Worm (Caenorhabditis elegans) whole organism, young adult: ENCODE measurements around the gene F10E9.1.

Source experiments
- B0019.2 ChIP-seq: fragments of 200-800 bp; sonication (Bioruptor generic); conservative IDR thresholded peaks from 2 replicates; pipeline ENCODE4 v1.3.6; 2022; ENCODE audit warnings: missing genetic modification reagents, missing genetic modification characterization, missing compliant biosample characterization
- B0035.1 ChIP-seq: sonication (generic microtip); optimal IDR thresholded peaks from 2 replicates; lab custom pipeline; 2016; ENCODE audit warnings: missing genetic modification characterization, mild to moderate bottlenecking, missing compliant biosample characterization, missing genotype, missing genetic modification reagents
- C06A6.2 ChIP-seq: fragments of 200-800 bp; sonication (Bioruptor generic); conservative IDR thresholded peaks from 2 replicates; pipeline ENCODE4 v1.3.6; 2022; ENCODE audit warnings: missing genetic modification characterization, missing compliant biosample characterization
- D2030.7 ChIP-seq: fragments of 200-800 bp; sonication (Bioruptor generic); IDR thresholded peaks from 2 replicates; pipeline ENCODE4 v1.3.6; 2022; ENCODE audit warnings: missing genetic modification reagents, missing genetic modification characterization, missing compliant biosample characterization
- F33H1.4 ChIP-seq: fragments of 200-800 bp; sonication (Bioruptor generic); IDR thresholded peaks from 2 replicates; pipeline ENCODE4 v1.3.6; 2022; ENCODE audit warnings: missing genetic modification reagents, missing genetic modification characterization, missing compliant biosample characterization
- K12H6.12 ChIP-seq: fragments of 200-800 bp; sonication (Bioruptor generic); optimal IDR thresholded peaks from 2 replicates; lab custom pipeline; 2018; ENCODE audit warnings: mild to moderate bottlenecking, missing genetic modification characterization, missing compliant biosample characterization
- Y53G8AR.9 ChIP-seq: fragments of 200-800 bp; sonication (Bioruptor generic); conservative IDR thresholded peaks from 2 replicates; pipeline ENCODE4 v1.3.6; 2022; ENCODE audit warnings: missing genetic modification reagents, missing genetic modification characterization, missing compliant biosample characterization
- Y67H2A.10 ChIP-seq: fragments of 200-800 bp; sonication (Bioruptor generic); conservative IDR thresholded peaks from 2 replicates; pipeline ENCODE4 v1.3.6; 2022; ENCODE audit warnings: missing genetic modification reagents, missing genetic modification characterization, missing compliant biosample characterization
- aptf-2 ChIP-seq: fragments of 200-800 bp; sonication (Bioruptor generic); conservative IDR thresholded peaks from 2 replicates; pipeline ENCODE4 v1.3.6; 2022; ENCODE audit warnings: missing genetic modification reagents, missing genetic modification characterization, missing compliant biosample characterization
- attf-3 ChIP-seq: fragments of 200-800 bp; sonication (Bioruptor generic); conservative IDR thresholded peaks from 2 replicates; pipeline ENCODE4 v1.3.6; 2022; ENCODE audit warnings: missing genetic modification reagents, missing genetic modification characterization, missing compliant biosample characterization
- attf-6 ChIP-seq: fragments of 200-800 bp; sonication (Bioruptor generic); IDR thresholded peaks from 2 replicates; pipeline ENCODE4 v1.3.6; 2022; ENCODE audit warnings: missing genetic modification reagents, missing genetic modification characterization, missing compliant biosample characterization
- bed-1 ChIP-seq: fragments of 200-800 bp; sonication (Bioruptor generic); IDR thresholded peaks from 2 replicates; pipeline ENCODE4 v1.3.6; 2022; ENCODE audit warnings: missing genetic modification reagents, missing genetic modification characterization, missing compliant biosample characterization
- bed-2 ChIP-seq: fragments of 200-800 bp; sonication (Bioruptor generic); IDR thresholded peaks from 2 replicates; pipeline ENCODE4 v1.3.6; 2022; ENCODE audit warnings: missing genetic modification reagents, missing genetic modification characterization, missing compliant biosample characterization
- cebp-2 ChIP-seq: fragments of 200-800 bp; sonication (Bioruptor generic); IDR thresholded peaks from 2 replicates; pipeline ENCODE4 v1.3.6; 2022; ENCODE audit warnings: missing genetic modification characterization, missing compliant biosample characterization
- ceh-100 ChIP-seq: fragments of 200-800 bp; sonication (Bioruptor generic); IDR thresholded peaks from 2 replicates; pipeline ENCODE4 v1.3.6; 2022; ENCODE audit warnings: missing genetic modification reagents, missing genetic modification characterization, missing compliant biosample characterization
- ceh-27 ChIP-seq: fragments of 200-800 bp; sonication (Bioruptor generic); optimal IDR thresholded peaks from 2 replicates; lab custom pipeline; 2018; ENCODE audit warnings: mild to moderate bottlenecking, missing genetic modification characterization, moderate library complexity, missing compliant biosample characterization
- die-1 ChIP-seq: sonication (generic microtip); optimal IDR thresholded peaks from 2 replicates; lab custom pipeline; 2016; ENCODE audit warnings: missing genotype, mild to moderate bottlenecking, missing genetic modification characterization, missing compliant biosample characterization
- ets-4 ChIP-seq: fragments of 200-800 bp; sonication (Bioruptor generic); optimal IDR thresholded peaks from 2 replicates; lab custom pipeline; 2018; ENCODE audit warnings: mild to moderate bottlenecking, missing genetic modification characterization, missing compliant biosample characterization
- gei-17 ChIP-seq: fragments of 200-800 bp; sonication (Bioruptor generic); optimal IDR thresholded peaks from 2 replicates; lab custom pipeline; 2018; ENCODE audit warnings: mild to moderate bottlenecking, missing genetic modification characterization, missing compliant biosample characterization
- him-1 ChIP-seq: sonication (generic microtip); optimal IDR thresholded peaks from 2 replicates; lab custom pipeline; 2016; ENCODE audit warnings: missing genotype, missing genetic modification reagents, missing genetic modification characterization, missing compliant biosample characterization
- hlh-26 ChIP-seq: fragments of 200-800 bp; sonication (Bioruptor generic); conservative IDR thresholded peaks from 2 replicates; pipeline ENCODE4 v1.3.6; 2022; ENCODE audit warnings: missing genetic modification reagents, missing genetic modification characterization, missing compliant biosample characterization
- hmg-1.2 ChIP-seq: fragments of 200-800 bp; sonication (Bioruptor generic); IDR thresholded peaks from 2 replicates; pipeline ENCODE4 v1.3.6; 2022; ENCODE audit warnings: missing genetic modification reagents, missing genetic modification characterization, missing compliant biosample characterization
- hsf-1 ChIP-seq: fragments of 200-800 bp; sonication (Bioruptor generic); IDR thresholded peaks from 2 replicates; pipeline ENCODE4 v1.3.6; 2022; ENCODE audit warnings: missing genetic modification reagents, missing genetic modification characterization, missing compliant biosample characterization
- let-526 ChIP-seq: fragments of 200-800 bp; sonication (Bioruptor generic); IDR thresholded peaks from 2 replicates; pipeline ENCODE4 v1.3.6; 2022; ENCODE audit warnings: missing genetic modification reagents, missing genetic modification characterization, missing compliant biosample characterization
- let-607 ChIP-seq, 2 experiments: fragments of 200-800 bp in 1 of 2; sonication (Bioruptor generic) in 1 of 2; sonication (generic microtip) in 1 of 2; optimal IDR thresholded peaks; 2 replicates each; lab custom pipeline; 2016 to 2018; ENCODE audit warnings: mild to moderate bottlenecking in 2 of 2, missing compliant biosample characterization in 2 of 2, missing genetic modification characterization in 2 of 2, moderate library complexity in 2 of 2, missing genotype in 1 of 2
- lin-35 ChIP-seq, 3 experiments: fragments of 150-350 bp in 2 of 3; sonication (generic microtip) in 1 of 3; optimal IDR thresholded peaks; 2 replicates each; lab custom pipeline; 2014 to 2018; ENCODE audit warnings: missing biosample characterization in 3 of 3, missing genetic modification characterization in 3 of 3, missing genetic modification reagents in 3 of 3
- lin-40 ChIP-seq: sonication (generic microtip); optimal IDR thresholded peaks from 2 replicates; lab custom pipeline; 2016; ENCODE audit warnings: missing genetic modification characterization, mild to moderate bottlenecking, missing compliant biosample characterization, missing genotype, missing genetic modification reagents
- madf-10 ChIP-seq: sonication (generic microtip); optimal IDR thresholded peaks from 2 replicates; lab custom pipeline; 2016; ENCODE audit warnings: mild to moderate bottlenecking, missing genetic modification characterization, missing compliant biosample characterization
- madf-3 ChIP-seq: fragments of 200-800 bp; sonication (Bioruptor generic); IDR thresholded peaks from 2 replicates; pipeline ENCODE4 v1.3.6; 2022; ENCODE audit warnings: missing genetic modification reagents, missing genetic modification characterization, missing compliant biosample characterization
- madf-6 ChIP-seq: fragments of 200-800 bp; sonication (Bioruptor generic); IDR thresholded peaks from 2 replicates; pipeline ENCODE4 v1.3.6; 2022; ENCODE audit warnings: missing genetic modification reagents, missing genetic modification characterization, missing compliant biosample characterization
- mel-28 ChIP-seq: sonication (generic microtip); optimal IDR thresholded peaks from 2 replicates; lab custom pipeline; 2016; ENCODE audit warnings: borderline replicate concordance, mild to moderate bottlenecking, missing genetic modification characterization, missing compliant biosample characterization
- nfya-1 ChIP-seq: sonication (generic microtip); optimal IDR thresholded peaks from 2 replicates; lab custom pipeline; 2017; ENCODE audit warnings: antibody characterized with exemption, missing compliant biosample characterization, missing genetic modification characterization, borderline replicate concordance; ENCODE audit not compliant: insufficient read depth
- nhr-27 ChIP-seq: fragments of 200-800 bp; sonication (Bioruptor generic); optimal IDR thresholded peaks from 2 replicates; lab custom pipeline; 2018; ENCODE audit warnings: mild to moderate bottlenecking, missing genetic modification characterization, moderate library complexity, missing compliant biosample characterization
- nhr-80 ChIP-seq: sonication (generic microtip); optimal IDR thresholded peaks from 2 replicates; lab custom pipeline; 2016; ENCODE audit warnings: missing genetic modification characterization, missing compliant biosample characterization
- snpc-1.1 ChIP-seq: sonication (generic microtip); optimal IDR thresholded peaks from 2 replicates; lab custom pipeline; 2017; ENCODE audit warnings: missing genetic modification characterization, mild to moderate bottlenecking, missing compliant biosample characterization, antibody characterized with exemption, moderate library complexity, missing genotype, missing genetic modification reagents; ENCODE audit not compliant: insufficient read depth
- snpc-1.3 ChIP-seq: sonication (generic microtip); optimal IDR thresholded peaks from 2 replicates; lab custom pipeline; 2017; ENCODE audit warnings: missing genetic modification characterization, mild to moderate bottlenecking, missing compliant biosample characterization, antibody characterized with exemption, moderate library complexity, missing genotype, missing genetic modification reagents; ENCODE audit not compliant: insufficient read depth
- somi-1 ChIP-seq: fragments of 200-800 bp; sonication (Bioruptor generic); optimal IDR thresholded peaks from 2 replicates; lab custom pipeline; 2018; ENCODE audit warnings: mild to moderate bottlenecking, missing genetic modification characterization, missing compliant biosample characterization
- sptf-2 ChIP-seq: fragments of 200-800 bp; sonication (Bioruptor generic); optimal IDR thresholded peaks from 2 replicates; lab custom pipeline; 2018; ENCODE audit warnings: mild to moderate bottlenecking, missing genetic modification characterization, missing compliant biosample characterization
- tbp1 ChIP-seq: fragments of 200-800 bp; sonication (Bioruptor generic); optimal IDR thresholded peaks from 2 replicates; lab custom pipeline; 2018; ENCODE audit warnings: mild to moderate bottlenecking, missing genetic modification characterization, missing compliant biosample characterization
- tbx-9 ChIP-seq: sonication (generic microtip); optimal IDR thresholded peaks from 2 replicates; lab custom pipeline; 2016; ENCODE audit warnings: borderline replicate concordance, missing genetic modification characterization, inconsistent platforms, missing compliant biosample characterization
- unc-62 ChIP-seq: fragments of 150-350 bp; optimal IDR thresholded peaks from 2 replicates; lab custom pipeline; 2014; ENCODE audit warnings: missing biosample characterization, missing genetic modification reagents, missing genetic modification characterization
- xnd-1 ChIP-seq: sonication (generic microtip); optimal IDR thresholded peaks from 2 replicates; lab custom pipeline; 2016; ENCODE audit warnings: missing genotype, missing genetic modification reagents, missing genetic modification characterization, missing compliant biosample characterization
- zim-3 ChIP-seq: sonication (generic microtip); optimal IDR thresholded peaks from 2 replicates; lab custom pipeline; 2017; ENCODE audit warnings: mild to moderate bottlenecking, missing genetic modification characterization, moderate library complexity, missing compliant biosample characterization
- ztf-22 ChIP-seq: fragments of 200-800 bp; sonication (Bioruptor generic); optimal IDR thresholded peaks from 2 replicates; lab custom pipeline; 2018; ENCODE audit warnings: mild to moderate bottlenecking, missing genetic modification characterization, moderate library complexity, missing compliant biosample characterization
- ztf-26 ChIP-seq: sonication (generic microtip); optimal IDR thresholded peaks from 2 replicates; lab custom pipeline; 2017; ENCODE audit warnings: missing genetic modification characterization, missing compliant biosample characterization
- ztf-3 ChIP-seq: fragments of 200-800 bp; sonication (Bioruptor generic); optimal IDR thresholded peaks from 2 replicates; lab custom pipeline; 2018; ENCODE audit warnings: mild to moderate bottlenecking, missing genetic modification characterization, missing compliant biosample characterization
- ztf-6 ChIP-seq: fragments of 200-800 bp; sonication (Bioruptor generic); IDR thresholded peaks from 2 replicates; pipeline ENCODE4 v1.3.6; 2022; ENCODE audit warnings: missing genetic modification reagents, missing genetic modification characterization, missing compliant biosample characterization

F10E9.1 gene

ce11 chrIII:8358213-8358672 is 35.3 kb downstream of the F10E9.1 start, which contains the start of the genes R05D3.8 and rfp-1 (continued):
- TF ChIP-seq die-1, result no peak
- TF ChIP-seq attf-6 (GFP tag; lab: Robert Waterston, UW), result no peak
- no peak for TF ChIP-seq mel-28 (tag; lab: Kevin White, UChicago)
- TF ChIP-seq madf-6 (GFP tag; lab: Robert Waterston, UW), result peak; percentile 87
- no peak for TF ChIP-seq ets-4 (GFP tag; lab: Kevin White, UChicago)
- TF ChIP-seq Y67H2A.10 (GFP tag; lab: Robert Waterston, UW), result no peak
- peak; percentile 47 for TF ChIP-seq lin-40 (tag; lab: Kevin White, UChicago)
- TF ChIP-seq ztf-6 (GFP tag; lab: Robert Waterston, UW), result no peak
- no peak for TF ChIP-seq bed-2 (GFP tag; lab: Robert Waterston, UW)
- TF ChIP-seq zim-3 (tag; lab: Kevin White, UChicago), result no peak
- peak; percentile 95 for TF ChIP-seq F33H1.4 (GFP tag; lab: Robert Waterston, UW)
- TF ChIP-seq ceh-27 (GFP tag; lab: Kevin White, UChicago), result peak; percentile 77
- peak; percentile 58 for TF ChIP-seq snpc-1.3
- TF ChIP-seq xnd-1, result peak; percentile 56
- TF ChIP-seq hmg-1.2 (GFP tag; lab: Robert Waterston, UW), result peak; percentile 53; the same call in 1 of the 2 replicates
- TF ChIP-seq B0035.1 (tag; lab: Kevin White, UChicago), result no peak
- TF ChIP-seq gei-17, result no peak
- peak; percentile 31 for TF ChIP-seq nhr-80 (tag; lab: Kevin White, UChicago)
- TF ChIP-seq cebp-2, result no peak
- TF ChIP-seq nfya-1 (tag; lab: Kevin White, UChicago), result no peak
- no peak for TF ChIP-seq somi-1 (GFP tag; lab: Kevin White, UChicago)
- TF ChIP-seq bed-1 (GFP tag; lab: Robert Waterston, UW), result no peak
- TF ChIP-seq unc-62, result no peak
- no peak for TF ChIP-seq tbx-9
- peak; percentile 52 for TF ChIP-seq tbp1 (GFP tag; lab: Kevin White, UChicago)
- TF ChIP-seq ztf-22 (GFP tag; lab: Kevin White, UChicago), result no peak
- 0 out of 2 replicates have a peak, but pooled peaks have one; percentile 16 for TF ChIP-seq madf-3 (GFP tag; lab: Robert Waterston, UW)
- TF ChIP-seq sptf-2 (GFP tag; lab: Kevin White, UChicago), result no peak
- TF ChIP-seq him-1 (tag; lab: Kevin White, UChicago), result no peak
- peak in 1 of 3 experiments; percentile 73 for TF ChIP-seq lin-35 (GFP tag; optimal IDR thresholded peaks at IDR 0.05; lab: Kevin White, UChicago)
- peak; percentile 79 for TF ChIP-seq hsf-1 (GFP tag; lab: Robert Waterston, UW)
- no peak for TF ChIP-seq let-526
- no peak for TF ChIP-seq madf-10 (tag; lab: Kevin White, UChicago)
- 0 out of 2 replicates have a peak, but pooled peaks have one; percentile 50 for TF ChIP-seq Y53G8AR.9 (GFP tag; lab: Robert Waterston, UW)
- TF ChIP-seq ztf-26, result no peak
- peak; percentile 61; the same call in 1 of the 2 replicates for TF ChIP-seq D2030.7
- TF ChIP-seq nhr-27 (tag; lab: Kevin White, UChicago), result no peak
- no peak for TF ChIP-seq ztf-3
- TF ChIP-seq attf-3 (GFP tag; lab: Robert Waterston, UW), result peak; percentile 68
- no peak for TF ChIP-seq K12H6.12 (tag; lab: Kevin White, UChicago)
- TF ChIP-seq B0019.2 (GFP tag; lab: Robert Waterston, UW), result 0 out of 2 replicates have a peak, but pooled peaks have one; percentile 8
- no peak for TF ChIP-seq snpc-1.1 (tag; lab: Kevin White, UChicago)
- TF ChIP-seq hlh-26 (GFP tag; lab: Robert Waterston, UW), result no peak
- TF ChIP-seq aptf-2 (GFP tag; lab: Robert Waterston, UW), result no peak
- no peak for TF ChIP-seq ceh-100 (GFP tag; lab: Robert Waterston, UW)
- TF ChIP-seq C06A6.2 (GFP tag; lab: Robert Waterston, UW), result no peak
- no peak for TF ChIP-seq let-607 (tag; optimal IDR thresholded peaks at IDR 0.05; lab: Kevin White, UChicago)
